Fruit fly (Drosophila melanogaster) whole organism, embryonic: ENCODE results near the gene Syt12.
A peak's percentile ranks its signal among the peaks of the same experiment; 100 is the strongest.

Experiments
- CG10462 ChIP-seq: fragments of 200-800 bp; sonication (Bioruptor generic); optimal IDR thresholded peaks from 2 replicates; lab custom pipeline; 2016; ENCODE audit warnings: missing biosample characterization, missing genetic modification characterization
- CG12071 ChIP-seq: fragments of 200-800 bp; sonication (Bioruptor generic); optimal IDR thresholded peaks from 3 replicates; lab custom pipeline; 2018; ENCODE audit warnings: missing biosample characterization, mild to moderate bottlenecking, missing genetic modification characterization
- CG12155 ChIP-seq: fragments of 200-800 bp; sonication (Bioruptor generic); optimal IDR thresholded peaks from 3 replicates; lab custom pipeline; 2016; ENCODE audit warnings: missing biosample characterization, missing genetic modification characterization
- CG13296 ChIP-seq: fragments of 200-800 bp; sonication (Bioruptor generic); optimal IDR thresholded peaks from 3 replicates; lab custom pipeline; 2018; ENCODE audit warnings: missing biosample characterization, mild to moderate bottlenecking, missing genetic modification characterization
- CG14965 ChIP-seq: fragments of 200-800 bp; sonication (Bioruptor generic); optimal IDR thresholded peaks from 2 replicates; lab custom pipeline; 2016; ENCODE audit warnings: missing biosample characterization, missing genetic modification characterization, borderline replicate concordance
- CG15514 ChIP-seq: fragments of 200-800 bp; sonication (Bioruptor generic); optimal IDR thresholded peaks from 3 replicates; lab custom pipeline; 2017; ENCODE audit warnings: missing biosample characterization, missing genetic modification characterization, mild to moderate bottlenecking, moderate library complexity, missing genetic modification reagents
- CG18764 ChIP-seq: fragments of 200-800 bp; sonication (Bioruptor generic); optimal IDR thresholded peaks from 3 replicates; lab custom pipeline; 2016; ENCODE audit warnings: missing biosample characterization, missing genetic modification characterization
- CG30020 ChIP-seq: fragments of 200-800 bp; optimal IDR thresholded peaks from 2 replicates; lab custom pipeline; 2019; ENCODE audit warnings: missing biosample characterization, mild to moderate bottlenecking, missing genetic modification characterization, moderate library complexity
- CG31224 ChIP-seq: fragments of 200-800 bp; sonication (Bioruptor generic); IDR thresholded peaks from 2 replicates; pipeline ENCODE4 v1.3.6; 2022; ENCODE audit warnings: missing biosample characterization, missing genetic modification characterization
- CG31441 ChIP-seq: fragments of 200-800 bp; sonication (Bioruptor generic); IDR thresholded peaks from 2 replicates; pipeline ENCODE4 v1.3.6; 2022; ENCODE audit warnings: missing biosample characterization, missing genetic modification characterization
- CG34376 ChIP-seq: fragments of 200-800 bp; sonication (Bioruptor generic); optimal IDR thresholded peaks from 2 replicates; lab custom pipeline; 2018; ENCODE audit warnings: missing biosample characterization, mild to moderate bottlenecking, missing genetic modification characterization
- CG4360 ChIP-seq: fragments of 200-800 bp; sonication (Bioruptor generic); IDR thresholded peaks from 2 replicates; pipeline ENCODE4 v1.3.6; 2022; ENCODE audit warnings: missing biosample characterization, missing genetic modification characterization
- CG4707 ChIP-seq: fragments of 200-800 bp; sonication (Bioruptor generic); optimal IDR thresholded peaks from 2 replicates; lab custom pipeline; 2018; ENCODE audit warnings: missing biosample characterization, mild to moderate bottlenecking, missing genetic modification characterization, moderate library complexity
- CG6689 ChIP-seq: fragments of 200-800 bp; sonication (Bioruptor generic); IDR thresholded peaks from 2 replicates; pipeline ENCODE4 v1.3.6; 2022; ENCODE audit warnings: missing biosample characterization, missing genetic modification characterization
- CG7786 ChIP-seq: fragments of 200-800 bp; sonication (Bioruptor generic); optimal IDR thresholded peaks from 2 replicates; lab custom pipeline; 2016; ENCODE audit warnings: missing biosample characterization, missing genetic modification characterization
- CG8765 ChIP-seq: fragments of 200-800 bp; sonication (Bioruptor generic); IDR thresholded peaks from 2 replicates; pipeline ENCODE4 v1.3.6; 2022; ENCODE audit warnings: missing biosample characterization, missing genetic modification characterization
- CG8944 ChIP-seq: fragments of 200-800 bp; sonication (Bioruptor generic); optimal IDR thresholded peaks from 3 replicates; lab custom pipeline; 2016; ENCODE audit warnings: missing biosample characterization, missing genetic modification characterization
- CG9437 ChIP-seq: fragments of 200-800 bp; sonication (Bioruptor generic); optimal IDR thresholded peaks from 2 replicates; lab custom pipeline; 2018; ENCODE audit warnings: missing biosample characterization, mild to moderate bottlenecking, missing genetic modification characterization
- CG9727 ChIP-seq: fragments of 200-800 bp; sonication (Bioruptor generic); optimal IDR thresholded peaks from 3 replicates; lab custom pipeline; 2017; ENCODE audit warnings: missing biosample characterization, mild to moderate bottlenecking, missing genetic modification characterization
- CHES-1-like ChIP-seq: fragments of 200-800 bp; sonication (Bioruptor generic); optimal IDR thresholded peaks from 2 replicates; lab custom pipeline; 2016; ENCODE audit warnings: missing biosample characterization, missing genetic modification characterization
- Dad ChIP-seq: fragments of 200-800 bp; sonication (Bioruptor generic); optimal IDR thresholded peaks from 3 replicates; lab custom pipeline; 2016; ENCODE audit warnings: missing biosample characterization, missing genetic modification characterization
- Dbx ChIP-seq: fragments of 200-800 bp; sonication (Bioruptor generic); IDR thresholded peaks from 3 replicates; pipeline ENCODE4 v1.3.6; 2022; ENCODE audit warnings: missing biosample characterization, missing genetic modification characterization
- HLH3B ChIP-seq: fragments of 200-800 bp; sonication (Bioruptor generic); IDR thresholded peaks from 2 replicates; pipeline ENCODE4 v1.3.6; 2022; ENCODE audit warnings: missing biosample characterization, missing genetic modification characterization
- Lhr ChIP-seq: fragments of 200-800 bp; sonication (Bioruptor generic); optimal IDR thresholded peaks from 3 replicates; lab custom pipeline; 2017; ENCODE audit warnings: mild to moderate bottlenecking, missing biosample characterization, missing genetic modification reagents, missing genetic modification characterization
- Mad ChIP-seq: fragments of 200-800 bp; sonication (Bioruptor generic); optimal IDR thresholded peaks from 2 replicates; lab custom pipeline; 2016; ENCODE audit warnings: missing biosample characterization, missing genetic modification characterization
- Myb ChIP-seq: fragments of 200-800 bp; sonication (Bioruptor generic); optimal IDR thresholded peaks from 2 replicates; lab custom pipeline; 2016; ENCODE audit warnings: missing biosample characterization, missing genetic modification characterization
- Opbp ChIP-seq: fragments of 200-800 bp; sonication (Bioruptor generic); IDR thresholded peaks from 3 replicates; pipeline ENCODE4 v1.3.6; 2022; ENCODE audit warnings: missing biosample characterization, missing genetic modification characterization; ENCODE audit not compliant: partially characterized antibody
- Ssrp ChIP-seq: fragments of 200-800 bp; sonication (Bioruptor generic); optimal IDR thresholded peaks from 2 replicates; lab custom pipeline; 2018; ENCODE audit warnings: missing biosample characterization, mild to moderate bottlenecking, missing genetic modification characterization, moderate library complexity
- Tbp ChIP-seq: fragments of >200 bp; optimal IDR thresholded peaks from 2 replicates; lab custom pipeline; 2018; ENCODE audit warnings: missing biosample characterization, missing genetic modification characterization
- cg ChIP-seq: fragments of 200-800 bp; sonication (Bioruptor generic); optimal IDR thresholded peaks from 3 replicates; lab custom pipeline; 2019; ENCODE audit warnings: missing biosample characterization, mild to moderate bottlenecking, missing genetic modification characterization, moderate library complexity
- chinmo ChIP-seq: fragments of 200-800 bp; sonication (Bioruptor generic); IDR thresholded peaks from 4 replicates; pipeline ENCODE4 v1.3.6; 2022; ENCODE audit warnings: missing biosample characterization, missing genetic modification characterization; ENCODE audit not compliant: partially characterized antibody
- ci ChIP-seq: fragments of 200-800 bp; sonication (Bioruptor generic); IDR thresholded peaks from 3 replicates; pipeline ENCODE4 v1.3.6; 2022; ENCODE audit warnings: missing biosample characterization, missing genetic modification characterization
- corto ChIP-seq: fragments of 200-800 bp; sonication (Bioruptor generic); optimal IDR thresholded peaks from 2 replicates; lab custom pipeline; 2016; ENCODE audit warnings: missing biosample characterization, mild to moderate bottlenecking, missing genetic modification characterization, moderate library complexity
- crc ChIP-seq: fragments of 200-800 bp; sonication (Bioruptor generic); optimal IDR thresholded peaks from 2 replicates; lab custom pipeline; 2016; ENCODE audit warnings: missing biosample characterization, missing genetic modification characterization
- croc ChIP-seq: fragments of 200-800 bp; sonication (Bioruptor generic); conservative IDR thresholded peaks from 3 replicates; pipeline ENCODE4 v1.3.6; 2022; ENCODE audit warnings: missing biosample characterization, missing genetic modification characterization
- da ChIP-seq: fragments of 200-800 bp; sonication (Bioruptor generic); optimal IDR thresholded peaks from 2 replicates; lab custom pipeline; 2016; ENCODE audit warnings: missing biosample characterization, missing genetic modification characterization
- disco-r ChIP-seq: fragments of 200-800 bp; sonication (Bioruptor generic); optimal IDR thresholded peaks from 2 replicates; lab custom pipeline; 2016; ENCODE audit warnings: missing biosample characterization, missing genetic modification characterization
- hbn ChIP-seq: fragments of 200-800 bp; sonication (Bioruptor generic); IDR thresholded peaks from 2 replicates; pipeline ENCODE4 v1.3.6; 2022; ENCODE audit warnings: missing biosample characterization, missing genetic modification characterization; ENCODE audit not compliant: partially characterized antibody
- jumu ChIP-seq: fragments of 200-800 bp; sonication (Bioruptor generic); optimal IDR thresholded peaks from 3 replicates; lab custom pipeline; 2016; ENCODE audit warnings: missing biosample characterization, missing genetic modification characterization
- luna ChIP-seq: fragments of 200-800 bp; sonication (Bioruptor generic); optimal IDR thresholded peaks from 2 replicates; lab custom pipeline; 2016; ENCODE audit warnings: missing biosample characterization, missing genetic modification characterization
- onecut ChIP-seq: fragments of 200-800 bp; sonication (Bioruptor generic); IDR thresholded peaks from 2 replicates; pipeline ENCODE4 v1.3.6; 2022; ENCODE audit warnings: missing biosample characterization, missing genetic modification characterization
- p53 ChIP-seq: fragments of 200-800 bp; sonication (Bioruptor generic); optimal IDR thresholded peaks from 2 replicates; lab custom pipeline; 2016; ENCODE audit warnings: missing biosample characterization, missing genetic modification characterization
- psq ChIP-seq: fragments of 200-800 bp; sonication (Bioruptor generic); optimal IDR thresholded peaks from 2 replicates; lab custom pipeline; 2017; ENCODE audit warnings: missing biosample characterization, missing genetic modification characterization
- run ChIP-seq: fragments of 200-800 bp; sonication (Bioruptor generic); optimal IDR thresholded peaks from 3 replicates; lab custom pipeline; 2018; ENCODE audit warnings: missing biosample characterization, mild to moderate bottlenecking, missing genetic modification characterization
- sc ChIP-seq, 3 experiments: fragments of >200 bp in 2 of 3; fragments of 200-800 bp in 1 of 3; sonication (Bioruptor generic) in 1 of 3; optimal IDR thresholded peaks; 2 replicates in 2 of 3; 3 replicates in 1 of 3; lab custom pipeline; 2017; ENCODE audit warnings: mild to moderate bottlenecking in 1 of 3, missing biosample characterization in 1 of 3, missing genetic modification characterization in 1 of 3, missing genetic modification reagents in 1 of 3
- schlank ChIP-seq: fragments of 200-800 bp; sonication (Bioruptor generic); optimal IDR thresholded peaks from 2 replicates; lab custom pipeline; 2018; ENCODE audit warnings: missing biosample characterization, mild to moderate bottlenecking, missing genetic modification characterization
- sna ChIP-seq: fragments of 200-800 bp; sonication (Bioruptor generic); IDR thresholded peaks from 2 replicates; pipeline ENCODE4 v1.3.6; 2022; ENCODE audit warnings: missing biosample characterization, missing genetic modification characterization; ENCODE audit not compliant: partially characterized antibody
- sob ChIP-seq: fragments of 200-800 bp; sonication (Bioruptor generic); IDR thresholded peaks from 2 replicates; pipeline ENCODE4 v1.3.6; 2022; ENCODE audit warnings: missing biosample characterization, missing genetic modification characterization
- tap ChIP-seq: fragments of 200-800 bp; optimal IDR thresholded peaks from 3 replicates; lab custom pipeline; 2019; ENCODE audit warnings: missing biosample characterization, mild to moderate bottlenecking, missing genetic modification characterization, moderate library complexity
- unpg ChIP-seq: fragments of 200-800 bp; sonication (Bioruptor generic); optimal IDR thresholded peaks from 3 replicates; lab custom pipeline; 2018; ENCODE audit warnings: missing biosample characterization, mild to moderate bottlenecking, missing genetic modification characterization, moderate library complexity
- zen ChIP-seq: fragments of 200-800 bp; sonication (Bioruptor generic); optimal IDR thresholded peaks from 3 replicates; lab custom pipeline; 2018; ENCODE audit warnings: missing biosample characterization, mild to moderate bottlenecking, missing genetic modification characterization, moderate library complexity

Syt12 gene

DNA sequence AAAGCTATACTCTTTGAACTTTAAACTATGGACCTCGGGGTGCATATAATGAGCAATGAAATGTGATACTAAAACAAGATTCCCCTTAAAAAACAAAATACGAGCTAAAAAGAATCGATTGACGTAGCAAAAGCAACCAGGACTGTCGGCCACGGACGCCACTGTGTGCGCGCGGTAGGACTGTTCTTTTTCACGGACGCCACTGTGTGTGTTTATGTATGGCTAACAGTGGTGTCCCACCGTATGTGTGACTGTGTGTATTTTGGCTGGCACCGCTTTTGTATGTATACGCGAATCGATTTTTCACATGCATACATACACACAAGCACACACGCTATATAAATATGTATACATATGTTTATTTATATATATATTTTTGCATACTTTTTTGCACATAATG lies 24.7 kb downstream of the Syt12 start (continued):
- TF ChIP-seq cg (GFP tag; lab: Kevin White, UChicago): peak; percentile 83
- peak; percentile 45 for TF ChIP-seq schlank (tag; lab: Kevin White, UChicago)
- TF ChIP-seq onecut (GFP tag; lab: Robert Waterston, UW): peak; percentile 99
- no peak for TF ChIP-seq sna (GFP tag; lab: Robert Waterston, UW)
- TF ChIP-seq CG34376 (GFP tag; lab: Kevin White, UChicago): peak; percentile 18
- peak; percentile 32 for TF ChIP-seq unpg
- TF ChIP-seq Tbp (GFP tag; lab: Kevin White, UChicago): no peak
- TF ChIP-seq HLH3B (GFP tag; lab: Robert Waterston, UW): no peak
- peak; percentile 56; the same call in 1 of the 3 replicates for TF ChIP-seq Opbp (GFP tag; lab: Robert Waterston, UW)
- TF ChIP-seq CG30020 (tag; lab: Kevin White, UChicago): no peak
- peak; percentile 13 for TF ChIP-seq Dad (GFP tag; lab: Kevin White, UChicago)
- no peak for TF ChIP-seq CG8765 (GFP tag; lab: Robert Waterston, UW)
- no peak for TF ChIP-seq luna (GFP tag; lab: Kevin White, UChicago)
- peak; percentile 66 for TF ChIP-seq ci (GFP tag; lab: Robert Waterston, UW)
- TF ChIP-seq Mad (GFP tag; lab: Kevin White, UChicago): no peak
- no peak for TF ChIP-seq CG4360 (GFP tag; lab: Robert Waterston, UW)
- peak; percentile 32 for TF ChIP-seq Myb (GFP tag; lab: Kevin White, UChicago)
- peak; percentile 29 for TF ChIP-seq CG13296 (GFP tag; lab: Kevin White, UChicago)
- TF ChIP-seq p53 (GFP tag; lab: Kevin White, UChicago): no peak
- TF ChIP-seq jumu (GFP tag; lab: Kevin White, UChicago): peak; percentile 49
- no peak for TF ChIP-seq psq (GFP tag; lab: Kevin White, UChicago)
- peak; percentile 10 for TF ChIP-seq CG9727 (GFP tag; lab: Kevin White, UChicago)
- TF ChIP-seq Dbx: peak; percentile 67; the same call in 1 of the 3 replicates
- TF ChIP-seq sob: peak; percentile 67
- no peak for TF ChIP-seq chinmo (GFP tag; lab: Robert Waterston, UW)
- TF ChIP-seq tap (tag; lab: Kevin White, UChicago): no peak
- TF ChIP-seq CG10462 (GFP tag; lab: Kevin White, UChicago): no peak
- no peak for TF ChIP-seq CG4707 (GFP tag; lab: Kevin White, UChicago)
- no peak for TF ChIP-seq crc (GFP tag; lab: Kevin White, UChicago)
- no peak for TF ChIP-seq CG9437 (GFP tag; lab: Kevin White, UChicago)
- peak; percentile 22 for TF ChIP-seq CG15514 (GFP tag; lab: Kevin White, UChicago)
- TF ChIP-seq CG12155 (GFP tag; lab: Kevin White, UChicago): peak; percentile 52
- TF ChIP-seq disco-r (GFP tag; lab: Kevin White, UChicago): no peak
- no peak for TF ChIP-seq CG18764 (GFP tag; lab: Kevin White, UChicago)
- no peak for TF ChIP-seq CG31441
- TF ChIP-seq croc (GFP tag; lab: Robert Waterston, UW): no peak
- no peak for TF ChIP-seq run (tag; lab: Kevin White, UChicago)
- no peak for TF ChIP-seq CG31224
- TF ChIP-seq CG12071 (GFP tag; lab: Kevin White, UChicago): peak; percentile 35
- no peak for TF ChIP-seq Ssrp
- TF ChIP-seq da: no peak
- no peak for TF ChIP-seq corto (GFP tag; lab: Kevin White, UChicago)
- peak; percentile 48 for TF ChIP-seq CG7786 (GFP tag; lab: Kevin White, UChicago)
- no peak for TF ChIP-seq hbn
- TF ChIP-seq Lhr (GFP tag; lab: Kevin White, UChicago): no peak
- TF ChIP-seq CG6689: 0 out of 2 replicates have a peak, but pooled peaks have one; percentile 15
- no peak for TF ChIP-seq zen (tag; lab: Kevin White, UChicago)
- TF ChIP-seq CHES-1-like (GFP tag; lab: Kevin White, UChicago): peak; percentile 56
- TF ChIP-seq sc (optimal IDR thresholded peaks at IDR 0.05; lab: Kevin White, UChicago): no peak
- no peak for TF ChIP-seq sc (GFP tag; optimal IDR thresholded peaks at IDR 0.05; lab: Kevin White, UChicago)
- no peak for TF ChIP-seq CG14965 (GFP tag; lab: Kevin White, UChicago)
- TF ChIP-seq CG8944 (GFP tag; lab: Kevin White, UChicago): peak; percentile 33
